Worm (Caenorhabditis elegans): ENCODE results near the gene T04C12.11.

DNA sequence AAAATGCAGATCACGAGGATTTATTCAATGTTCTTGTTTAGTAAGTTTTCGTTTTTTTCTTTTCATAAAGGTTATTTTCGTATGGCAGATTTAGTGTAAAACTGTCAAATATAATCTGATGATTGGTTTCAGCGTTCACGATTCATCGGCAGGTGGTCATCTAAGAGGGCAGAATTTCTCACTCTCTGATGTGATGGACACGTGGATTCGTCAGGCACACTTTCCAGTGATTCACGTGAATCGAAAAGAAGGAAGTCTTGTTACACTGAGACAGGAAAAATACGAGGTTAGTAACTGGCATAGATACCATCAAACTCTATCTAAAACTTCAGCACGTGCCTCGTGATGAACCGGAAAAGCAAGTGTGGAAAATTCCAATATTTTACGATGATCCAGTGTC, 34.6 kb upstream of the T04C12.11 start:
- TF ChIP-seq ama-1 (optimal IDR thresholded peaks at IDR 0.05) (no peak), ztf-4 (tag; optimal IDR thresholded peaks at IDR 0.05) (no peak), pha-4 (tag; optimal IDR thresholded peaks at IDR 0.05) (no peak), elt-3 (tag; optimal IDR thresholded peaks at IDR 0.05) (no peak), nhr-28 (tag; optimal IDR thresholded peaks at IDR 0.05) (no peak), daf-12 (tag; optimal IDR thresholded peaks at IDR 0.05) (no peak)

Data from whole organism, L3 larva.